Fruit fly (Drosophila melanogaster) whole organism, embryonic: ENCODE measurements around the gene CG2528.

Experiments used
- CG10267 ChIP-seq: fragments of 200-800 bp; sonication (Bioruptor generic); optimal IDR thresholded peaks from 2 replicates; lab custom pipeline; 2018; ENCODE audit warnings: missing biosample characterization, mild to moderate bottlenecking, missing genetic modification characterization, moderate library complexity
- CG10543 ChIP-seq: fragments of 200-800 bp; sonication (Bioruptor generic); optimal IDR thresholded peaks from 3 replicates; lab custom pipeline; 2017; ENCODE audit warnings: missing biosample characterization, mild to moderate bottlenecking, missing genetic modification characterization, moderate library complexity
- CG10959 ChIP-seq: fragments of 200-800 bp; sonication (Bioruptor generic); IDR thresholded peaks from 2 replicates; pipeline ENCODE4 v1.3.6; 2022; ENCODE audit warnings: missing biosample characterization, missing genetic modification characterization
- CG12155 ChIP-seq: fragments of 200-800 bp; sonication (Bioruptor generic); optimal IDR thresholded peaks from 3 replicates; lab custom pipeline; 2016; ENCODE audit warnings: missing biosample characterization, missing genetic modification characterization
- CG1233 ChIP-seq: fragments of 200-800 bp; sonication (Bioruptor generic); optimal IDR thresholded peaks from 4 replicates; lab custom pipeline; 2018; ENCODE audit warnings: missing biosample characterization, mild to moderate bottlenecking, missing genetic modification characterization
- CG13123 ChIP-seq: fragments of 200-800 bp; sonication (Bioruptor generic); optimal IDR thresholded peaks from 2 replicates; lab custom pipeline; 2016; ENCODE audit warnings: missing biosample characterization, missing genetic modification characterization
- CG13287 ChIP-seq: fragments of 200-800 bp; sonication (Bioruptor generic); IDR thresholded peaks from 2 replicates; pipeline ENCODE4 v1.3.6; 2022; ENCODE audit warnings: missing biosample characterization, missing genetic modification characterization; ENCODE audit not compliant: partially characterized antibody
- CG14710 ChIP-seq: fragments of 200-800 bp; sonication (Bioruptor generic); optimal IDR thresholded peaks from 3 replicates; lab custom pipeline; 2019; ENCODE audit warnings: missing biosample characterization, mild to moderate bottlenecking, missing genetic modification characterization, moderate library complexity
- CG16813 ChIP-seq: fragments of 200-800 bp; sonication (Bioruptor generic); IDR thresholded peaks from 3 replicates; pipeline ENCODE4 v1.3.6; 2022; ENCODE audit warnings: missing biosample characterization, missing genetic modification characterization; ENCODE audit not compliant: partially characterized antibody
- CG17361 ChIP-seq: fragments of 200-800 bp; sonication (Bioruptor generic); IDR thresholded peaks from 3 replicates; pipeline ENCODE4 v1.3.6; 2022; ENCODE audit warnings: missing biosample characterization, missing genetic modification characterization
- CG1832 ChIP-seq: fragments of 200-800 bp; sonication (Bioruptor generic); optimal IDR thresholded peaks from 2 replicates; lab custom pipeline; 2017; ENCODE audit warnings: missing biosample characterization, mild to moderate bottlenecking, missing genetic modification characterization, inconsistent platforms
- CG18619 ChIP-seq: fragments of 200-800 bp; sonication (Bioruptor generic); optimal IDR thresholded peaks from 3 replicates; lab custom pipeline; 2017; ENCODE audit warnings: missing biosample characterization, mild to moderate bottlenecking, missing genetic modification characterization
- CG31441 ChIP-seq: fragments of 200-800 bp; sonication (Bioruptor generic); IDR thresholded peaks from 2 replicates; pipeline ENCODE4 v1.3.6; 2022; ENCODE audit warnings: missing biosample characterization, missing genetic modification characterization
- CG32532 ChIP-seq: fragments of 200-800 bp; sonication (Bioruptor generic); IDR thresholded peaks from 2 replicates; pipeline ENCODE4 v1.3.6; 2022; ENCODE audit warnings: missing biosample characterization, missing genetic modification characterization
- CG34224 ChIP-seq: fragments of 200-800 bp; sonication (Bioruptor generic); IDR thresholded peaks from 3 replicates; pipeline ENCODE4 v1.3.6; 2022; ENCODE audit warnings: missing biosample characterization, missing genetic modification characterization; ENCODE audit not compliant: partially characterized antibody
- CG5953 ChIP-seq: fragments of 200-800 bp; sonication (Bioruptor generic); IDR thresholded peaks from 2 replicates; pipeline ENCODE4 v1.3.6; 2022; ENCODE audit warnings: missing biosample characterization, missing genetic modification characterization
- CG7556 ChIP-seq: fragments of 200-800 bp; sonication (Bioruptor generic); optimal IDR thresholded peaks from 2 replicates; lab custom pipeline; 2017; ENCODE audit warnings: missing biosample characterization, mild to moderate bottlenecking, missing genetic modification characterization
- CG7963 ChIP-seq: fragments of 200-800 bp; sonication (Bioruptor generic); IDR thresholded peaks from 3 replicates; pipeline ENCODE4 v1.3.6; 2022; ENCODE audit warnings: missing biosample characterization, missing genetic modification characterization; ENCODE audit not compliant: partially characterized antibody
- CG8359 ChIP-seq: fragments of 200-800 bp; sonication (Bioruptor generic); optimal IDR thresholded peaks from 2 replicates; lab custom pipeline; 2017; ENCODE audit warnings: missing biosample characterization, mild to moderate bottlenecking, missing genetic modification characterization, borderline replicate concordance
- CG9876 ChIP-seq: fragments of 200-800 bp; sonication (Bioruptor generic); optimal IDR thresholded peaks from 2 replicates; lab custom pipeline; 2016; ENCODE audit warnings: missing biosample characterization, missing genetic modification characterization
- CHES-1-like ChIP-seq: fragments of 200-800 bp; sonication (Bioruptor generic); optimal IDR thresholded peaks from 2 replicates; lab custom pipeline; 2016; ENCODE audit warnings: missing biosample characterization, missing genetic modification characterization
- Deaf1 ChIP-seq: fragments of 200-800 bp; optimal IDR thresholded peaks from 3 replicates; lab custom pipeline; 2019; ENCODE audit warnings: missing biosample characterization, mild to moderate bottlenecking, missing genetic modification characterization, moderate library complexity
- Dfd ChIP-seq, 2 experiments: fragments of >200 bp; optimal IDR thresholded peaks; 2 replicates each; lab custom pipeline; 2017; ENCODE audit warnings: missing biosample characterization in 2 of 2, missing genetic modification characterization in 2 of 2
- Dll ChIP-seq: fragments of 200-800 bp; sonication (Bioruptor generic); IDR thresholded peaks from 4 replicates; pipeline ENCODE4 v1.3.6; 2022; ENCODE audit warnings: missing biosample characterization, missing genetic modification characterization; ENCODE audit not compliant: partially characterized antibody
- Fer1 ChIP-seq: fragments of 200-800 bp; sonication (Bioruptor generic); optimal IDR thresholded peaks from 2 replicates; lab custom pipeline; 2017; ENCODE audit warnings: missing biosample characterization, mild to moderate bottlenecking, missing genetic modification characterization
- Fer3 ChIP-seq: fragments of 200-800 bp; sonication (Bioruptor generic); optimal IDR thresholded peaks from 2 replicates; lab custom pipeline; 2018; ENCODE audit warnings: missing biosample characterization, mild to moderate bottlenecking, missing genetic modification characterization, moderate library complexity
- Oli ChIP-seq: fragments of 200-800 bp; sonication (Bioruptor generic); optimal IDR thresholded peaks from 2 replicates; lab custom pipeline; 2018; ENCODE audit warnings: missing biosample characterization, mild to moderate bottlenecking, missing genetic modification characterization, moderate library complexity
- Opbp ChIP-seq: fragments of 200-800 bp; sonication (Bioruptor generic); IDR thresholded peaks from 3 replicates; pipeline ENCODE4 v1.3.6; 2022; ENCODE audit warnings: missing biosample characterization, missing genetic modification characterization; ENCODE audit not compliant: partially characterized antibody
- Side ChIP-seq: fragments of 200-800 bp; sonication (Bioruptor generic); optimal IDR thresholded peaks from 2 replicates; lab custom pipeline; 2016; ENCODE audit warnings: missing biosample characterization, missing genetic modification characterization
- Vsx1 ChIP-seq: fragments of 200-800 bp; sonication (Bioruptor generic); optimal IDR thresholded peaks from 2 replicates; lab custom pipeline; 2017; ENCODE audit warnings: missing biosample characterization, mild to moderate bottlenecking, missing genetic modification characterization, missing genetic modification reagents
- ara ChIP-seq: fragments of 200-800 bp; sonication (Bioruptor generic); IDR thresholded peaks from 2 replicates; pipeline ENCODE4 v1.3.6; 2022; ENCODE audit warnings: missing biosample characterization, missing genetic modification characterization
- bowl ChIP-seq: fragments of 200-800 bp; sonication (Bioruptor generic); IDR thresholded peaks from 2 replicates; pipeline ENCODE4 v1.3.6; 2022; ENCODE audit warnings: missing biosample characterization, missing genetic modification characterization
- br ChIP-seq: fragments of >200 bp; optimal IDR thresholded peaks from 2 replicates; lab custom pipeline; 2017
- cg ChIP-seq: fragments of 200-800 bp; sonication (Bioruptor generic); optimal IDR thresholded peaks from 3 replicates; lab custom pipeline; 2019; ENCODE audit warnings: missing biosample characterization, mild to moderate bottlenecking, missing genetic modification characterization, moderate library complexity
- corto ChIP-seq: fragments of 200-800 bp; sonication (Bioruptor generic); optimal IDR thresholded peaks from 2 replicates; lab custom pipeline; 2016; ENCODE audit warnings: missing biosample characterization, mild to moderate bottlenecking, missing genetic modification characterization, moderate library complexity
- dmrt11E ChIP-seq: fragments of 200-800 bp; sonication (Bioruptor generic); optimal IDR thresholded peaks from 3 replicates; lab custom pipeline; 2018; ENCODE audit warnings: missing biosample characterization, mild to moderate bottlenecking, missing genetic modification characterization, moderate library complexity
- fd102C ChIP-seq: fragments of 200-800 bp; sonication (Bioruptor generic); optimal IDR thresholded peaks from 2 replicates; lab custom pipeline; 2018; ENCODE audit warnings: missing biosample characterization, mild to moderate bottlenecking, missing genetic modification characterization, moderate library complexity
- fu2 ChIP-seq: fragments of 200-800 bp; sonication (Bioruptor generic); optimal IDR thresholded peaks from 2 replicates; lab custom pipeline; 2016; ENCODE audit warnings: missing biosample characterization, missing genetic modification characterization
- gfzf ChIP-seq: fragments of 200-800 bp; sonication (Bioruptor generic); optimal IDR thresholded peaks from 2 replicates; lab custom pipeline; 2016; ENCODE audit warnings: missing biosample characterization, mild to moderate bottlenecking, missing genetic modification characterization, moderate library complexity
- jigr1 ChIP-seq: fragments of 200-800 bp; sonication (Bioruptor generic); IDR thresholded peaks from 3 replicates; pipeline ENCODE4 v1.3.6; 2022; ENCODE audit warnings: missing biosample characterization, missing genetic modification characterization
- lola ChIP-seq, 3 experiments: fragments of >200 bp in 2 of 3; fragments of 200-800 bp in 1 of 3; sonication (Bioruptor generic) in 1 of 3; optimal IDR thresholded peaks; 2 replicates each; lab custom pipeline; 2017 to 2019; ENCODE audit warnings: missing biosample characterization in 3 of 3, missing genetic modification characterization in 3 of 3, mild to moderate bottlenecking in 1 of 3, moderate library complexity in 1 of 3
- nerfin-2 ChIP-seq: fragments of 200-800 bp; sonication (Bioruptor generic); IDR thresholded peaks from 2 replicates; pipeline ENCODE4 v1.3.6; 2022; ENCODE audit warnings: missing biosample characterization, missing genetic modification characterization; ENCODE audit not compliant: partially characterized antibody
- odd ChIP-seq: fragments of 200-800 bp; sonication (Bioruptor generic); optimal IDR thresholded peaks from 2 replicates; lab custom pipeline; 2017; ENCODE audit warnings: missing biosample characterization, mild to moderate bottlenecking, missing genetic modification characterization
- phol ChIP-seq: fragments of 200-800 bp; sonication (Bioruptor generic); optimal IDR thresholded peaks from 3 replicates; lab custom pipeline; 2018; ENCODE audit warnings: missing biosample characterization, mild to moderate bottlenecking, missing genetic modification characterization, moderate library complexity
- row ChIP-seq: fragments of 200-800 bp; sonication (Bioruptor generic); IDR thresholded peaks from 3 replicates; pipeline ENCODE4 v1.3.6; 2022; ENCODE audit warnings: missing biosample characterization, missing genetic modification characterization
- slbo ChIP-seq: fragments of 200-800 bp; sonication (Bioruptor generic); IDR thresholded peaks from 2 replicates; pipeline ENCODE4 v1.3.6; 2022; ENCODE audit warnings: missing biosample characterization, missing genetic modification characterization
- ssp ChIP-seq: fragments of 200-800 bp; sonication (Bioruptor generic); IDR thresholded peaks from 2 replicates; pipeline ENCODE4 v1.3.6; 2022; ENCODE audit warnings: missing biosample characterization, missing genetic modification characterization
- tin ChIP-seq: fragments of 200-800 bp; sonication (Bioruptor generic); optimal IDR thresholded peaks from 3 replicates; lab custom pipeline; 2016; ENCODE audit warnings: missing biosample characterization, missing genetic modification characterization
- vfl ChIP-seq: fragments of 200-800 bp; sonication (Bioruptor generic); optimal IDR thresholded peaks from 2 replicates; lab custom pipeline; 2016; ENCODE audit warnings: missing biosample characterization, missing genetic modification characterization
- vvl ChIP-seq: fragments of 200-800 bp; sonication (Bioruptor generic); IDR thresholded peaks from 2 replicates; pipeline ENCODE4 v1.3.6; 2022; ENCODE audit warnings: missing biosample characterization, missing genetic modification characterization

Gene CG2528

dm6 chr2L:22036877-22037276 is 44.1 kb upstream of the CG2528 start (continued):
- TF ChIP-seq br (no peak), phol (tag; lab: Kevin White, UChicago) (no peak), ara (peak; percentile 52; the same call in 1 of the 2 replicates), CG8359 (GFP tag; lab: Kevin White, UChicago) (peak; percentile 41), gfzf (GFP tag; lab: Kevin White, UChicago) (no peak), CG5953 (GFP tag; lab: Robert Waterston, UW) (no peak), CG10267 (tag; lab: Kevin White, UChicago) (peak; percentile 7), slbo (GFP tag; lab: Robert Waterston, UW) (no peak), tin (no peak), CG12155 (no peak), CG13287 (GFP tag; lab: Robert Waterston, UW) (no peak), Dfd (GFP tag; optimal IDR thresholded peaks at IDR 0.05; lab: Kevin White, UChicago) (no peak), row (no peak), Vsx1 (GFP tag; lab: Kevin White, UChicago) (no peak), Opbp (GFP tag; lab: Robert Waterston, UW) (no peak), CG31441 (GFP tag; lab: Robert Waterston, UW) (peak; percentile 44; the same call in 1 of the 2 replicates), jigr1 (GFP tag; lab: Robert Waterston, UW) (no peak), CG9876 (GFP tag; lab: Kevin White, UChicago) (no peak), Oli (tag; lab: Kevin White, UChicago) (no peak), CG13123 (GFP tag; lab: Kevin White, UChicago) (no peak), fd102C (GFP tag; lab: Kevin White, UChicago) (peak; percentile 62), CG1233 (GFP tag; lab: Kevin White, UChicago) (peak; percentile 40), Fer3 (tag; lab: Kevin White, UChicago) (no peak), Dll (GFP tag; lab: Robert Waterston, UW) (no peak), CG10959 (GFP tag; lab: Robert Waterston, UW) (no peak), CG7556 (GFP tag; lab: Kevin White, UChicago) (no peak), vfl (GFP tag; lab: Kevin White, UChicago) (no peak), Fer1 (GFP tag; lab: Kevin White, UChicago) (no peak), Deaf1 (tag; lab: Kevin White, UChicago) (no peak), cg (GFP tag; lab: Kevin White, UChicago) (no peak), dmrt11E (tag; lab: Kevin White, UChicago) (peak; percentile 65), ssp (no peak), CG7963 (GFP tag; lab: Robert Waterston, UW) (no peak), odd (GFP tag; lab: Kevin White, UChicago) (peak; percentile 28), CG16813 (GFP tag; lab: Robert Waterston, UW) (no peak), CG34224 (GFP tag; lab: Robert Waterston, UW) (no peak), Side (GFP tag; lab: Kevin White, UChicago) (peak; percentile 5), corto (GFP tag; lab: Kevin White, UChicago) (no peak), lola (GFP tag; optimal IDR thresholded peaks at IDR 0.05; lab: Kevin White, UChicago) (peak in 1 of 3 experiments; percentile 53), CG1832 (GFP tag; lab: Kevin White, UChicago) (no peak), CG18619 (GFP tag; lab: Kevin White, UChicago) (no peak), fu2 (GFP tag; lab: Kevin White, UChicago) (no peak), vvl (GFP tag; lab: Robert Waterston, UW) (no peak), nerfin-2 (GFP tag; lab: Robert Waterston, UW) (no peak), bowl (GFP tag; lab: Robert Waterston, UW) (no peak), CG17361 (GFP tag; lab: Robert Waterston, UW) (no peak; the same call in 2 of the 3 replicates), CHES-1-like (GFP tag; lab: Kevin White, UChicago) (no peak), CG14710 (tag; lab: Kevin White, UChicago) (peak; percentile 68), CG10543 (no peak), CG32532 (GFP tag; lab: Robert Waterston, UW) (no peak)
